Worm (Caenorhabditis elegans) whole organism, early embryonic: ENCODE data around the gene C40C9.4.

Experiments used
- B0310.2 ChIP-seq: sonication (generic microtip); optimal IDR thresholded peaks from 2 replicates; lab custom pipeline; 2016; ENCODE audit warnings: mild to moderate bottlenecking, missing genetic modification characterization, missing compliant biosample characterization
- F13C5.2 ChIP-seq: sonication (generic microtip); optimal IDR thresholded peaks from 2 replicates; lab custom pipeline; 2017; ENCODE audit warnings: mild to moderate bottlenecking, missing genetic modification characterization, inconsistent platforms, missing compliant biosample characterization
- aly-1 ChIP-seq: sonication (generic microtip); optimal IDR thresholded peaks from 2 replicates; lab custom pipeline; 2016; ENCODE audit warnings: missing genetic modification characterization, missing compliant biosample characterization
- ama-1 ChIP-seq: fragments of 150-350 bp; optimal IDR thresholded peaks from 2 replicates; lab custom pipeline; 2014
- ceh-13 ChIP-seq: fragments of 200-800 bp; sonication (Bioruptor generic); optimal IDR thresholded peaks from 2 replicates; lab custom pipeline; 2018; ENCODE audit warnings: mild to moderate bottlenecking, missing genetic modification characterization, missing compliant biosample characterization
- ceh-36 ChIP-seq: sonication (generic microtip); optimal IDR thresholded peaks from 2 replicates; lab custom pipeline; 2016; ENCODE audit warnings: missing genetic modification characterization, inconsistent platforms, missing compliant biosample characterization
- ets-7 ChIP-seq: sonication (generic microtip); optimal IDR thresholded peaks from 2 replicates; lab custom pipeline; 2016; ENCODE audit warnings: missing genotype, missing genetic modification characterization, missing compliant biosample characterization
- flt-1 ChIP-seq: fragments of 200-800 bp; sonication (Bioruptor generic); IDR thresholded peaks from 2 replicates; pipeline ENCODE4 v1.3.6; 2022; ENCODE audit warnings: missing genetic modification characterization, missing compliant biosample characterization
- hmbx-1 ChIP-seq: sonication (generic microtip); optimal IDR thresholded peaks from 2 replicates; lab custom pipeline; 2016; ENCODE audit warnings: mild to moderate bottlenecking, missing genetic modification characterization, missing compliant biosample characterization
- hmg-4 ChIP-seq: fragments of 200-800 bp; sonication (Bioruptor generic); optimal IDR thresholded peaks from 2 replicates; lab custom pipeline; 2018; ENCODE audit warnings: mild to moderate bottlenecking, missing genetic modification characterization, missing compliant biosample characterization
- hnd-1 ChIP-seq: sonication (generic microtip); optimal IDR thresholded peaks from 2 replicates; lab custom pipeline; 2016; ENCODE audit warnings: missing genetic modification characterization, missing compliant biosample characterization
- pes-1 ChIP-seq: fragments of 200-800 bp; sonication (Bioruptor generic); IDR thresholded peaks from 2 replicates; pipeline ENCODE4 v1.3.6; 2022; ENCODE audit warnings: missing genetic modification reagents, missing genetic modification characterization, missing compliant biosample characterization
- scrt-1 ChIP-seq: fragments of 200-800 bp; sonication (Bioruptor generic); IDR thresholded peaks from 2 replicates; pipeline ENCODE4 v1.3.6; 2022; ENCODE audit warnings: missing genetic modification characterization, missing compliant biosample characterization
- sea-1 ChIP-seq: fragments of 200-800 bp; sonication (Bioruptor generic); conservative IDR thresholded peaks from 2 replicates; pipeline ENCODE4 v1.3.6; 2022; ENCODE audit warnings: missing genetic modification characterization, missing compliant biosample characterization
- tbx-11 ChIP-seq: fragments of 200-800 bp; sonication (Bioruptor generic); IDR thresholded peaks from 2 replicates; pipeline ENCODE4 v1.3.6; 2022; ENCODE audit warnings: missing genetic modification characterization, missing compliant biosample characterization
- tbx-37 ChIP-seq: fragments of 200-800 bp; sonication (Bioruptor generic); conservative IDR thresholded peaks from 2 replicates; pipeline ENCODE4 v1.3.6; 2022; ENCODE audit warnings: missing genetic modification reagents, missing genetic modification characterization, missing compliant biosample characterization
- tra-4 ChIP-seq: sonication (generic microtip); optimal IDR thresholded peaks from 2 replicates; lab custom pipeline; 2017; ENCODE audit warnings: missing genetic modification characterization, missing compliant biosample characterization

C40C9.4 gene

DNA sequence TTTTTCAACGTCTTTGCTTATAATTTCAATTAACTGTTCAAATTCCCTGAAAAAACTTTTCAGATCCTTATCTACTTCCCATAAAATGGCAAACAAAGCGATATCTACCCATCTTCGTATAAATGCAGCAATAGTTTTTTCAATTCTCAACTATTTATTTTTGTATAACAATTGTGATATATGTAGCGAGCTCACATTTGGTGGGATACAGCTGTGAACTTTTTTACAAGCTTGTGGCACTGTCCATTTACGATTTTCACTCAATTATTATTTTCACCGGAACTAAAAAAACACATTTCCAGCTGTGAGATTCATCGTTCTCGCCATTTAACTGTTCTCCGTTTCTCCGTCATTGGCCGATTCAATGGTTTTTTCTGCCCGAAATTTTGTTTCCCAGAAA lies at the start of gene C40C9.4:
Gene C40C9.4 (plus strand): TSS at position 301 of the 400 bp plus-strand sequence.
- TF ChIP-seq sea-1 (GFP tag; lab: Robert Waterston, UW) (no peak), tbx-11 (GFP tag; lab: Robert Waterston, UW) (no peak), scrt-1 (GFP tag; lab: Robert Waterston, UW) (no peak), ceh-13 (GFP tag; lab: Kevin White, UChicago) (no peak), ets-7 (no peak), ama-1 (lab: Kevin White, UChicago) (no peak), ceh-36 (tag; lab: Kevin White, UChicago) (no peak), hmg-4 (no peak), tra-4 (no peak), hnd-1 (no peak), aly-1 (tag; lab: Kevin White, UChicago) (no peak), F13C5.2 (tag; lab: Kevin White, UChicago) (no peak), tbx-37 (GFP tag; lab: Robert Waterston, UW) (no peak), flt-1 (GFP tag; lab: Robert Waterston, UW) (no peak), B0310.2 (tag; lab: Kevin White, UChicago) (no peak), pes-1 (no peak), hmbx-1 (no peak)

DNA sequence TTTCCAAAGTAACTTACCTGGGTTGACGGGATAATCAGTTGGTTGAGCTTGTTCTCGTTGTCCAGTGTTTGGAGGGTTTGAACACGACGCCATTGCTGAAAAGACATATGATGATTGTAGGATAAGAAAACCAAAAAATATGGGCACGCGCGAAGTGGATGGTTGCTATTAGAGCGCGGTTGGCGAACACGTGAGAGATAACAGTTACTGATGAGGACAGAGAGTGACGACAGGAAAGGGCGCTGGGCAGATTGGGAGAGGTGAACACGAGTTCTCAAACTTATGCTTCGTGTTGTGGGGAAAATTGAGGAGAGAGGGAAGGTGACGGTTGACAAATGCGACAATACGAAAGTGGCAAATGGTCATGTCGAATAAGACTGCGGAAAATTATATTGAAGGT lies 47.1 kb upstream of the C40C9.4 start, which contains the start of gene F54B11.8:
Gene F54B11.8 (minus strand): TSS at position 101 of the 400 bp plus-strand sequence.
- TF ChIP-seq tbx-37 (GFP tag; lab: Robert Waterston, UW) (no peak), tra-4 (no peak), pes-1 (no peak), ets-7 (no peak), B0310.2 (tag; lab: Kevin White, UChicago) (no peak), aly-1 (tag; lab: Kevin White, UChicago) (no peak), ceh-13 (GFP tag; lab: Kevin White, UChicago) (no peak), ceh-36 (tag; lab: Kevin White, UChicago) (no peak), ama-1 (lab: Kevin White, UChicago) (no peak)

DNA sequence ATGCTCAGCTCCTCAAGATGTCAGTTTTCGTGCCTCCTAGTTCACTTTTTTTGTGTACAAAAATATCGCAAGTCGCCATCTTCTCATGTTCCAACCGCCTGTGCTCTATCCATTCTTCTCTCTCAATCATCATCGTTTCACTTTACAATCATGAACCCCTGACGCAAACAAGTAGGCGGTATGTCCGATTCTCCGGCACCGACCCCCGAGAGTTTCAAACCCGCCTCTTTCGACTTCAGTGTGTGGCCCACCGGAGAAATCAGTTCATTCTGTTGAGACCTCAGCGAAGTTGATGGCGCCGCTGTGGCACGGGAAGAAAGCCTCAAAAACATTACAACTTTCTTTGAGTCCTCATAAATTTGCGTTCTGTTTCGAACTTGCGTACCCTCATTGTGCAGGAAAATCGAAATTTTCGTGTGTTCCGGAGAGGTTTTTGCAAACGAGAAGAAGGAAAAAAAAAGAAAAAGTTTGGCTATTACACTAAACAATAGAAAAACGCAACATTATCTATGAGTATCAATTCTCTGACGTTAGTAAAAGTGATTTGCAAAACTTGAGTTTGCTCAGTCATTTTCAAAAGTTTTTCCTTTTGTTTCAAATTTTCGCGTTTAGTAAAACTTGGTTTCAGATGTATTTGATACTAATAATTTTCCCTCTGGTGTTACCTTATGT lies 45.8 kb upstream of the C40C9.4 start, which contains the start of gene F54B11.9:
Gene F54B11.9 (plus strand): TSS at position 622 of the 672 bp plus-strand sequence.
- TF ChIP-seq scrt-1 (GFP tag; lab: Robert Waterston, UW) (no peak), tbx-11 (GFP tag; lab: Robert Waterston, UW) (no peak), F13C5.2 (tag; lab: Kevin White, UChicago) (no peak), pes-1 (no peak), ama-1 (lab: Kevin White, UChicago) (no peak), tra-4 (no peak), tbx-37 (GFP tag; lab: Robert Waterston, UW) (no peak)

DNA sequence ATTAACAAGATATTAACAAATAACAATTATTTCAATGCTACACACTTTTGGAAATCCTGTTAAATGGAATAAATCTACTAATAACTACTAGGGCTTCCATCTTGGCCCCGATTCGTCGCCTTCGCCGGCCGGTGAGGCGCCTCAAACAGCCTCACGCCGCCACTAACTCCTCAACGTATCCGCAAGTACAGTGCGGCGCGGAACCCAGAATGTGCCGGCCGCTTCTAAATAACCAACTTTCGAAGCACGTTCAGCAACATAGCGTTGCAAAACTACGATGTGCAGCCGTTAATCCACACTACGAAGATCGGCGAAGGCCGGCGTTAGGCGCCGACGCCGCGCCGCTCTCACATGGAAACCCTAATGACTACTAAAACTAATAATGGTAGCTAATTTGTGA lies 45.0 kb upstream of the C40C9.4 start:
- no peak for TF ChIP-seq B0310.2 (tag; lab: Kevin White, UChicago)
- TF ChIP-seq tbx-37 (GFP tag; lab: Robert Waterston, UW) = no peak
- TF ChIP-seq ceh-13 (GFP tag; lab: Kevin White, UChicago) = no peak
- no peak for TF ChIP-seq scrt-1 (GFP tag; lab: Robert Waterston, UW)
- no peak for TF ChIP-seq hnd-1
- no peak for TF ChIP-seq flt-1 (GFP tag; lab: Robert Waterston, UW)
- no peak for TF ChIP-seq aly-1 (tag; lab: Kevin White, UChicago)

DNA sequence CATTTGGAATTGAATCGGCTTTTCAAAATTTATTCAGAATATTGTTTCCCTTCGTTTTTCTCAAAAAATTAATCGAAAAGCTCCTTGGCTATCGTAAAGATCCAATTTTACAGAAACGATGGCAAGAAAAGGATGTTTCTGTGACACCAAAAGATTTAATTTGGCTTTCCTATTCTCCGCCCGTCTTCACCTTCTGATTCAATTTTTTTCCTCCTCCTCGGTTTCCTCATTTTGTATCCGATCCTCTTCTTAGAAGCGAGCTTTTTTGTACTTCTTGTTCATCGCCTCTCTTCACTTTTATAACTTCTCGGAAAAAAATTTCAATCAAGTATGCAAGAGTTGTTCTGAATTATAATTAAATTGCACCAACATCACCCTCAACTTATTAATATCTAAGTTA lies 40.9 kb upstream of the C40C9.4 start:
- TF ChIP-seq F13C5.2 (tag; lab: Kevin White, UChicago) (no peak), ets-7 (no peak), pes-1 (no peak), ama-1 (lab: Kevin White, UChicago) (no peak), scrt-1 (GFP tag; lab: Robert Waterston, UW) (no peak), aly-1 (tag; lab: Kevin White, UChicago) (no peak), sea-1 (GFP tag; lab: Robert Waterston, UW) (no peak), ceh-13 (GFP tag; lab: Kevin White, UChicago) (no peak), hnd-1 (no peak), hmg-4 (no peak), hmbx-1 (no peak)

DNA sequence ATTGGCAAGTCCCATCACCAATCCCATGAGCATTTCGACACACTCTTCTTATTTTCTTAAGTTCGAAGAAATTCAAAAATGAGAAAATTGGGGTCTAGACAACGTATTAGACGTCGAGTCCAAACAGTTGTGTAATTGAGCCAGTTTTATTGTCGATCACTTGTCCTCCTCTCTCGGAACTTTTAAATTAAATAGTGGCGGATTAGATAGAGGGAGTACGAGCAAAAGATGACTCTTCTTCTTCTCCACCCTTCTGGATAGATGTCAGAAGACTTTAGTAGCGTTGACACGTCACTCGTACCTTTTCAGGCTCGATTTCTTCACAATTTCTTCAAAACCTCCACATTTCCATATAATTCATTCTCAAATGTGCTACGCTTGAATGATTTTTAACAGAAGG lies 35.7 kb upstream of the C40C9.4 start:
- TF ChIP-seq sea-1 (GFP tag; lab: Robert Waterston, UW) (no peak), pes-1 (no peak), hnd-1 (no peak), tra-4 (no peak), hmbx-1 (no peak), ceh-36 (tag; lab: Kevin White, UChicago) (no peak), tbx-37 (GFP tag; lab: Robert Waterston, UW) (no peak), flt-1 (GFP tag; lab: Robert Waterston, UW) (no peak), ceh-13 (GFP tag; lab: Kevin White, UChicago) (no peak), aly-1 (tag; lab: Kevin White, UChicago) (no peak), scrt-1 (GFP tag; lab: Robert Waterston, UW) (no peak), ets-7 (no peak), F13C5.2 (tag; lab: Kevin White, UChicago) (no peak), hmg-4 (no peak), ama-1 (lab: Kevin White, UChicago) (no peak), tbx-11 (GFP tag; lab: Robert Waterston, UW) (no peak), B0310.2 (tag; lab: Kevin White, UChicago) (no peak)

DNA sequence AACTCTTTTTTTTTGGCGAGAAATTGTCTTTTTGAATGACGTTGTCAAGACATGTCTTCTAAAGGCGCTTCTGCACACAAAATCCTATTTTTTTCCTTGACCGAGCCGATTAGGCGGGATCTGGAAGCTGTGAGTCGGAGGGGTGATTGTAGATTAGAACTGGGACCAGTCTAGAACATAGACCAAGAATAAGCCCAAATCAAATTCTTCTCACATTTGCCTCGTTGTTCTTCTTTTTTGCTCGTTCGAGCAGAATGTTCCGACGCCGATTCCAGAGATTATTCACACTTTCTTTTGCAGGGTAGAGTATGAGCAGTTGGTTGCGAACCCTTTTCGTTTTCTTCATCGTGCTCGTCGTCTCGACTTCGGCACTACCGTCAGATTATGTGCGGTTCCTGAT lies 32.3 kb upstream of the C40C9.4 start, which contains the start of gene nlp-53:
Gene nlp-53 (plus strand): TSS at position 301 of the 400 bp plus-strand sequence.
- TF ChIP-seq scrt-1 (GFP tag; lab: Robert Waterston, UW) (no peak), ets-7 (no peak), sea-1 (GFP tag; lab: Robert Waterston, UW) (no peak), aly-1 (tag; lab: Kevin White, UChicago) (no peak), ceh-13 (GFP tag; lab: Kevin White, UChicago) (no peak), tbx-11 (GFP tag; lab: Robert Waterston, UW) (no peak), tra-4 (no peak), ceh-36 (tag; lab: Kevin White, UChicago) (no peak), B0310.2 (tag; lab: Kevin White, UChicago) (no peak), hmbx-1 (no peak), hmg-4 (no peak), hnd-1 (no peak), flt-1 (GFP tag; lab: Robert Waterston, UW) (no peak), ama-1 (lab: Kevin White, UChicago) (no peak), pes-1 (no peak), F13C5.2 (tag; lab: Kevin White, UChicago) (no peak)
